Worm (Caenorhabditis elegans) whole organism, midembryonic: Measurements from ENCODE around the gene srr-10.

Experiments
- T22C8.4 ChIP-seq: fragments of 200-800 bp; sonication (Bioruptor generic); IDR thresholded peaks from 2 replicates; pipeline ENCODE4 v1.3.6; 2022; ENCODE audit warnings: missing genetic modification characterization, missing compliant biosample characterization
- cog-1 ChIP-seq: sonication (generic microtip); optimal IDR thresholded peaks from 2 replicates; lab custom pipeline; 2016; ENCODE audit warnings: missing genetic modification characterization, missing compliant biosample characterization
- flt-1 ChIP-seq: fragments of 200-800 bp; sonication (Bioruptor generic); IDR thresholded peaks from 2 replicates; pipeline ENCODE4 v1.3.6; 2022; ENCODE audit warnings: missing genetic modification characterization, missing compliant biosample characterization
- med-1 ChIP-seq: sonication (generic microtip); optimal IDR thresholded peaks from 2 replicates; lab custom pipeline; 2017; ENCODE audit warnings: missing genetic modification characterization, mild to moderate bottlenecking, missing compliant biosample characterization, antibody characterized with exemption, missing genetic modification reagents; ENCODE audit not compliant: insufficient read depth
- ref-1 ChIP-seq: fragments of 200-800 bp; sonication (Bioruptor generic); conservative IDR thresholded peaks from 2 replicates; pipeline ENCODE4 v1.3.6; 2022; ENCODE audit warnings: missing genetic modification reagents, missing genetic modification characterization, missing compliant biosample characterization
- ztf-23 ChIP-seq: fragments of 200-800 bp; sonication (Bioruptor generic); IDR thresholded peaks from 2 replicates; pipeline ENCODE4 v1.3.6; 2022; ENCODE audit warnings: missing genetic modification reagents, missing genetic modification characterization, missing compliant biosample characterization

DNA sequence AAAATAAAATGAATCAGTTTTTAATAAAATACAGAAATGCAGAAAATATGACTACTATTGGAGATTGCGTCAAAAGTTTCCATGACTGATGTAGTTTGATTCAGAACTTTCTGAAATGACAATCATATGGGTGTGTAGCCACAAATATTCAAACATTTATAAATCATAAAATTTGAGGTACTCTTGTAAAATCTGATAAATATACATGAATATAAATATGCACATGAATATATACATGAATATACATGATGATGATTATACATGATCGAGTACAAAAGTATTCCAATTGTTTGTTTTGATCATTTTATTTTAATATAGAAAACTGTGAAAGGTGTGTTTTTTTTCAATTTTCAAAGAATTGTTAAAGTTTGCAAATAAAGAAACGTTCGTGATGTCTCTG is 19.1 kb downstream of the srr-10 start, which contains the start of gene T05B11.4:
- no peak for TF ChIP-seq ref-1 (GFP tag; lab: Robert Waterston, UW)
- no peak for TF ChIP-seq cog-1
- no peak for TF ChIP-seq ztf-23 (GFP tag; lab: Robert Waterston, UW)
- TF ChIP-seq T22C8.4 (GFP tag; lab: Robert Waterston, UW): no peak
- TF ChIP-seq flt-1 (GFP tag; lab: Robert Waterston, UW): no peak
- TF ChIP-seq med-1: no peak
